Worm (Caenorhabditis elegans) whole organism, midembryonic: ENCODE results near the gene pitr-6.
"Not testable (repeated sequence)": the region's sequence is repeated elsewhere in the genome, so short reads cannot be mapped to it uniquely, and the experiment has no call there.

Experiments
- T22C8.4 ChIP-seq: fragments of 200-800 bp; sonication (Bioruptor generic); IDR thresholded peaks from 2 replicates; pipeline ENCODE4 v1.3.6; 2022; ENCODE audit warnings: missing genetic modification characterization, missing compliant biosample characterization
- cog-1 ChIP-seq: sonication (generic microtip); optimal IDR thresholded peaks from 2 replicates; lab custom pipeline; 2016; ENCODE audit warnings: missing genetic modification characterization, missing compliant biosample characterization
- flt-1 ChIP-seq: fragments of 200-800 bp; sonication (Bioruptor generic); IDR thresholded peaks from 2 replicates; pipeline ENCODE4 v1.3.6; 2022; ENCODE audit warnings: missing genetic modification characterization, missing compliant biosample characterization
- klf-2 ChIP-seq: fragments of 200-800 bp; sonication (Bioruptor generic); conservative IDR thresholded peaks from 2 replicates; pipeline ENCODE4 v1.3.6; 2022; ENCODE audit warnings: missing genetic modification reagents, missing genetic modification characterization, missing compliant biosample characterization
- med-1 ChIP-seq: sonication (generic microtip); optimal IDR thresholded peaks from 2 replicates; lab custom pipeline; 2017; ENCODE audit warnings: missing genetic modification characterization, mild to moderate bottlenecking, missing compliant biosample characterization, antibody characterized with exemption, missing genetic modification reagents; ENCODE audit not compliant: insufficient read depth
- ref-1 ChIP-seq: fragments of 200-800 bp; sonication (Bioruptor generic); conservative IDR thresholded peaks from 2 replicates; pipeline ENCODE4 v1.3.6; 2022; ENCODE audit warnings: missing genetic modification reagents, missing genetic modification characterization, missing compliant biosample characterization
- tab-1 ChIP-seq: fragments of 200-800 bp; sonication (Bioruptor generic); IDR thresholded peaks from 2 replicates; pipeline ENCODE4 v1.3.6; 2022; ENCODE audit warnings: missing genetic modification characterization, missing compliant biosample characterization
- ztf-23 ChIP-seq: fragments of 200-800 bp; sonication (Bioruptor generic); IDR thresholded peaks from 2 replicates; pipeline ENCODE4 v1.3.6; 2022; ENCODE audit warnings: missing genetic modification reagents, missing genetic modification characterization, missing compliant biosample characterization
- ztf-29 ChIP-seq: fragments of 200-800 bp; sonication (Bioruptor generic); IDR thresholded peaks from 2 replicates; pipeline ENCODE4 v1.3.6; 2022; ENCODE audit warnings: missing genetic modification reagents, missing genetic modification characterization, missing compliant biosample characterization

Gene pitr-6

ce11 chrII:12417996-12418395, 27.1 kb upstream of the pitr-6 start:
- TF ChIP-seq T22C8.4 (GFP tag; lab: Robert Waterston, UW) (no peak), flt-1 (GFP tag; lab: Robert Waterston, UW) (no peak), tab-1 (GFP tag; lab: Robert Waterston, UW) (no peak), klf-2 (no peak), ztf-29 (no peak), med-1 (GFP tag; lab: Kevin White, UChicago) (no peak), ztf-23 (GFP tag; lab: Robert Waterston, UW) (no peak), cog-1 (tag; lab: Kevin White, UChicago) (no peak), ref-1 (no peak)

ce11 chrII:12420486-12420885, 24.6 kb upstream of the pitr-6 start, which contains the start of gene sre-26:
Gene sre-26 (minus strand): TSS chrII:12420586.
- TF ChIP-seq ztf-29 (no peak), ztf-23 (GFP tag; lab: Robert Waterston, UW) (no peak), tab-1 (GFP tag; lab: Robert Waterston, UW) (no peak), ref-1 (no peak), cog-1 (tag; lab: Kevin White, UChicago) (no peak), klf-2 (no peak), T22C8.4 (GFP tag; lab: Robert Waterston, UW) (no peak), flt-1 (GFP tag; lab: Robert Waterston, UW) (no peak), med-1 (GFP tag; lab: Kevin White, UChicago) (no peak)

- TF ChIP-seq ztf-29, result no peak
- no peak for TF ChIP-seq flt-1 (GFP tag; lab: Robert Waterston, UW)
- no peak for TF ChIP-seq cog-1 (tag; lab: Kevin White, UChicago)
- TF ChIP-seq klf-2, result no peak
- TF ChIP-seq T22C8.4 (GFP tag; lab: Robert Waterston, UW), result no peak
- no peak for TF ChIP-seq ztf-23 (GFP tag; lab: Robert Waterston, UW)
- TF ChIP-seq med-1 (GFP tag; lab: Kevin White, UChicago), result no peak
- no peak for TF ChIP-seq ref-1
- TF ChIP-seq tab-1 (GFP tag; lab: Robert Waterston, UW), result no peak
These were observed 19.4 kb upstream of the pitr-6 start, which contains the start of gene daf-22 for ce11 chrII:12425644-12426222. Gene daf-22 (minus strand): TSS chrII:12425694.

ce11 chrII:12429743-12430142, 15.4 kb upstream of the pitr-6 start, which contains the start of gene Y57A10C.8:
Gene Y57A10C.8 (minus strand): TSS chrII:12429843.
- TF ChIP-seq flt-1 (GFP tag; lab: Robert Waterston, UW) (no peak), cog-1 (tag; lab: Kevin White, UChicago) (no peak), ref-1 (no peak), tab-1 (GFP tag; lab: Robert Waterston, UW) (no peak), ztf-23 (GFP tag; lab: Robert Waterston, UW) (no peak), T22C8.4 (GFP tag; lab: Robert Waterston, UW) (no peak), klf-2 (no peak), med-1 (GFP tag; lab: Kevin White, UChicago) (no peak)

- TF ChIP-seq ztf-29 (no peak), cog-1 (tag; lab: Kevin White, UChicago) (no peak), med-1 (GFP tag; lab: Kevin White, UChicago) (no peak), klf-2 (no peak), ref-1 (no peak), ztf-23 (GFP tag; lab: Robert Waterston, UW) (no peak), T22C8.4 (GFP tag; lab: Robert Waterston, UW) (no peak), tab-1 (GFP tag; lab: Robert Waterston, UW) (no peak), flt-1 (GFP tag; lab: Robert Waterston, UW) (no peak)
These were observed 12.8 kb upstream of the pitr-6 start, which contains the start of gene dct-12 for ce11 chrII:12432356-12432755. Gene dct-12 (minus strand): TSS chrII:12432456.

ce11 chrII:12435202-12435872, 9.8 kb upstream of the pitr-6 start:
- TF ChIP-seq T22C8.4 (GFP tag; lab: Robert Waterston, UW) (no peak), ref-1 (no peak), med-1 (GFP tag; lab: Kevin White, UChicago) (no peak), cog-1 (tag; lab: Kevin White, UChicago) (no peak), tab-1 (GFP tag; lab: Robert Waterston, UW) (no peak), flt-1 (GFP tag; lab: Robert Waterston, UW) (no peak), ztf-29 (no peak), klf-2 (no peak), ztf-23 (GFP tag; lab: Robert Waterston, UW) (no peak)

- no peak for TF ChIP-seq cog-1 (tag; lab: Kevin White, UChicago)
- no peak for TF ChIP-seq ref-1
- TF ChIP-seq T22C8.4 (GFP tag; lab: Robert Waterston, UW), result no peak
- no peak for TF ChIP-seq ztf-29
- TF ChIP-seq med-1 (GFP tag; lab: Kevin White, UChicago), result no peak
- no peak for TF ChIP-seq ztf-23 (GFP tag; lab: Robert Waterston, UW)
- no peak for TF ChIP-seq klf-2
- TF ChIP-seq flt-1 (GFP tag; lab: Robert Waterston, UW), result no peak
- TF ChIP-seq tab-1 (GFP tag; lab: Robert Waterston, UW), result no peak
These were observed 8.4 kb upstream of the pitr-6 start for ce11 chrII:12436717-12437116.

ce11 chrII:12438441-12438840, 6.7 kb upstream of the pitr-6 start, which contains the start of gene Y57A10C.9:
Gene Y57A10C.9 (minus strand): TSS chrII:12438541.
- TF ChIP-seq ztf-23 (GFP tag; lab: Robert Waterston, UW) (no peak), tab-1 (GFP tag; lab: Robert Waterston, UW) (no peak), ref-1 (no peak), cog-1 (tag; lab: Kevin White, UChicago) (no peak), klf-2 (no peak), T22C8.4 (GFP tag; lab: Robert Waterston, UW) (no peak), med-1 (GFP tag; lab: Kevin White, UChicago) (no peak), flt-1 (GFP tag; lab: Robert Waterston, UW) (no peak), ztf-29 (no peak)

- not testable (repeated sequence) for TF ChIP-seq flt-1 (GFP tag; lab: Robert Waterston, UW); ztf-29; ztf-23 (GFP tag; lab: Robert Waterston, UW)
These were observed 4.0 kb upstream of the pitr-6 start, which contains the start of gene Y57A10C.10 for ce11 chrII:12441164-12441563. Gene Y57A10C.10 (minus strand): TSS chrII:12441264.
